Worm (Caenorhabditis elegans) whole organism, L1 larva: ENCODE measurements around the gene dpy-19.

Experiments used
- C16A3.4 ChIP-seq: fragments of 150-350 bp; optimal IDR thresholded peaks from 2 replicates; lab custom pipeline; 2014; ENCODE audit warnings: missing biosample characterization, missing genetic modification characterization
- C34B4.2 ChIP-seq: sonication (generic microtip); optimal IDR thresholded peaks from 2 replicates; lab custom pipeline; 2017; ENCODE audit warnings: mild to moderate bottlenecking, missing genetic modification characterization, missing compliant biosample characterization
- Y116A8C.19 ChIP-seq: sonication (generic microtip); optimal IDR thresholded peaks from 2 replicates; lab custom pipeline; 2016; ENCODE audit warnings: missing compliant biosample characterization, missing genetic modification characterization, borderline replicate concordance
- aha-1 ChIP-seq: fragments of 150-350 bp; optimal IDR thresholded peaks from 2 replicates; lab custom pipeline; 2014; ENCODE audit warnings: missing biosample characterization, missing genetic modification characterization
- ama-1 ChIP-seq: fragments of 150-350 bp; optimal IDR thresholded peaks from 2 replicates; lab custom pipeline; 2014
- blmp-1 ChIP-seq: fragments of 150-350 bp; optimal IDR thresholded peaks from 2 replicates; lab custom pipeline; 2014; ENCODE audit warnings: missing biosample characterization, missing genetic modification characterization
- ceh-8 ChIP-seq: fragments of 200-800 bp; sonication (Bioruptor generic); optimal IDR thresholded peaks from 2 replicates; lab custom pipeline; 2018; ENCODE audit warnings: mild to moderate bottlenecking, missing genetic modification characterization, moderate library complexity, missing compliant biosample characterization
- ceh-82 ChIP-seq, 3 experiments: fragments of 150-350 bp in 1 of 3; sonication (generic microtip) in 2 of 3; optimal IDR thresholded peaks; 2 replicates each; lab custom pipeline; 2014 to 2017; ENCODE audit warnings: missing biosample characterization in 3 of 3, missing genetic modification characterization in 3 of 3
- ceh-88 ChIP-seq: fragments of 200-800 bp; sonication (Bioruptor generic); IDR thresholded peaks from 2 replicates; pipeline ENCODE4 v1.3.6; 2022; ENCODE audit warnings: missing genetic modification characterization, missing compliant biosample characterization
- ces-1 ChIP-seq: fragments of 150-350 bp; optimal IDR thresholded peaks from 2 replicates; lab custom pipeline; 2014; ENCODE audit warnings: missing biosample characterization, missing genetic modification reagents, missing genetic modification characterization
- dpl-1 ChIP-seq, 3 experiments: fragments of 150-350 bp in 2 of 3; sonication (generic microtip) in 1 of 3; optimal IDR thresholded peaks; 2 replicates each; lab custom pipeline; 2014 to 2017; ENCODE audit warnings: missing biosample characterization in 3 of 3, missing genetic modification characterization in 3 of 3, missing genetic modification reagents in 3 of 3
- dsc-1 ChIP-seq: sonication (generic microtip); optimal IDR thresholded peaks from 2 replicates; lab custom pipeline; 2016; ENCODE audit warnings: mild to moderate bottlenecking, missing genetic modification characterization, missing compliant biosample characterization
- elt-2 ChIP-seq: sonication (generic microtip); optimal IDR thresholded peaks from 2 replicates; lab custom pipeline; 2016; ENCODE audit warnings: missing genetic modification characterization, mild to moderate bottlenecking, inconsistent platforms, missing compliant biosample characterization, missing genetic modification reagents
- fkh-10 ChIP-seq: sonication (generic microtip); optimal IDR thresholded peaks from 2 replicates; lab custom pipeline; 2017; ENCODE audit warnings: missing biosample characterization, missing genetic modification reagents, missing genetic modification characterization
- fkh-8 ChIP-seq: sonication (generic microtip); optimal IDR thresholded peaks from 2 replicates; lab custom pipeline; 2016; ENCODE audit warnings: mild to moderate bottlenecking, missing genetic modification characterization, missing compliant biosample characterization
- fos-1 ChIP-seq: fragments of 150-350 bp; optimal IDR thresholded peaks from 2 replicates; lab custom pipeline; 2014; ENCODE audit warnings: missing biosample characterization, missing genetic modification characterization
- hlh-17 ChIP-seq: fragments of 200-800 bp; sonication (Bioruptor generic); optimal IDR thresholded peaks from 2 replicates; lab custom pipeline; 2018; ENCODE audit warnings: missing genetic modification characterization, mild to moderate bottlenecking, missing compliant biosample characterization, moderate library complexity, borderline replicate concordance
- hpl-2 ChIP-seq: fragments of 150-350 bp; optimal IDR thresholded peaks from 2 replicates; lab custom pipeline; 2014; ENCODE audit warnings: missing biosample characterization, missing genetic modification reagents, missing genetic modification characterization
- irx-1 ChIP-seq: sonication (generic microtip); optimal IDR thresholded peaks from 2 replicates; lab custom pipeline; 2016; ENCODE audit warnings: missing genetic modification characterization, missing compliant biosample characterization
- isw-1 ChIP-seq: fragments of 200-800 bp; sonication (Bioruptor generic); IDR thresholded peaks from 2 replicates; pipeline ENCODE4 v1.3.6; 2022; ENCODE audit warnings: missing genetic modification characterization, missing compliant biosample characterization
- jun-1 ChIP-seq: fragments of 150-350 bp; optimal IDR thresholded peaks from 2 replicates; lab custom pipeline; 2014; ENCODE audit warnings: missing biosample characterization, missing genetic modification reagents, missing genetic modification characterization
- lin-13 ChIP-seq: fragments of 150-350 bp; optimal IDR thresholded peaks from 2 replicates; lab custom pipeline; 2014; ENCODE audit warnings: missing biosample characterization, missing genetic modification reagents, missing genetic modification characterization
- lin-15B ChIP-seq: fragments of 150-350 bp; sonication (generic microtip); optimal IDR thresholded peaks from 3 replicates; lab custom pipeline; 2014; ENCODE audit warnings: missing biosample characterization, missing genetic modification characterization
- lin-35 ChIP-seq, 2 experiments: fragments of 150-350 bp; optimal IDR thresholded peaks; 2 replicates each; lab custom pipeline; 2014; ENCODE audit warnings: missing biosample characterization in 2 of 2, missing genetic modification characterization in 2 of 2, missing genetic modification reagents in 2 of 2
- lin-39 ChIP-seq: fragments of 150-350 bp; optimal IDR thresholded peaks from 2 replicates; lab custom pipeline; 2014; ENCODE audit warnings: missing biosample characterization, missing genetic modification reagents, missing genetic modification characterization
- lsy-2 ChIP-seq, 2 experiments: fragments of 150-350 bp; optimal IDR thresholded peaks; 2 replicates each; lab custom pipeline; 2014; ENCODE audit warnings: missing biosample characterization in 2 of 2, missing genetic modification characterization in 2 of 2
- mdl-1 ChIP-seq, 2 experiments: fragments of 150-350 bp; optimal IDR thresholded peaks; 2 replicates each; lab custom pipeline; 2014 to 2017; ENCODE audit warnings: missing biosample characterization in 2 of 2, missing genetic modification characterization in 2 of 2, inconsistent platforms in 1 of 2
- mef-2 ChIP-seq: fragments of 150-350 bp; optimal IDR thresholded peaks from 2 replicates; lab custom pipeline; 2014; ENCODE audit warnings: missing biosample characterization, missing genetic modification characterization
- mep-1 ChIP-seq: fragments of 150-350 bp; optimal IDR thresholded peaks from 2 replicates; lab custom pipeline; 2014; ENCODE audit warnings: missing biosample characterization, missing genetic modification characterization
- nhr-11 ChIP-seq: fragments of 150-350 bp; optimal IDR thresholded peaks from 2 replicates; lab custom pipeline; 2014; ENCODE audit warnings: missing biosample characterization, missing genetic modification characterization
- nhr-12 ChIP-seq: sonication (generic microtip); optimal IDR thresholded peaks from 2 replicates; lab custom pipeline; 2017; ENCODE audit warnings: missing biosample characterization, missing genetic modification characterization
- nhr-19 ChIP-seq: fragments of 200-800 bp; sonication (Bioruptor generic); conservative IDR thresholded peaks from 2 replicates; pipeline ENCODE4 v1.3.6; 2022; ENCODE audit warnings: missing genetic modification characterization, missing compliant biosample characterization
- nhr-20 ChIP-seq: sonication (generic microtip); optimal IDR thresholded peaks from 2 replicates; lab custom pipeline; 2016; ENCODE audit warnings: mild to moderate bottlenecking, missing genetic modification characterization, missing compliant biosample characterization
- nhr-237 ChIP-seq: fragments of 150-350 bp; optimal IDR thresholded peaks from 2 replicates; lab custom pipeline; 2014; ENCODE audit warnings: missing biosample characterization, missing genetic modification characterization
- nhr-47 ChIP-seq: sonication (generic microtip); optimal IDR thresholded peaks from 2 replicates; lab custom pipeline; 2016; ENCODE audit warnings: mild to moderate bottlenecking, missing genetic modification characterization, moderate library complexity, missing compliant biosample characterization
- nhr-84 ChIP-seq: sonication (generic microtip); optimal IDR thresholded peaks from 2 replicates; lab custom pipeline; 2017; ENCODE audit warnings: missing biosample characterization, missing genetic modification characterization
- pag-3 ChIP-seq: sonication (generic microtip); optimal IDR thresholded peaks from 2 replicates; lab custom pipeline; 2017; ENCODE audit warnings: missing genetic modification characterization, mild to moderate bottlenecking, missing compliant biosample characterization, antibody characterized with exemption, borderline replicate concordance; ENCODE audit not compliant: insufficient read depth
- rnt-1 ChIP-seq: sonication (generic microtip); optimal IDR thresholded peaks from 2 replicates; lab custom pipeline; 2016; ENCODE audit warnings: mild to moderate bottlenecking, missing genetic modification characterization, moderate library complexity, missing compliant biosample characterization
- snpc-4 ChIP-seq: fragments of 150-350 bp; optimal IDR thresholded peaks from 2 replicates; lab custom pipeline; 2014; ENCODE audit warnings: missing biosample characterization, missing genetic modification characterization
- sox-4 ChIP-seq: sonication (generic microtip); optimal IDR thresholded peaks from 2 replicates; lab custom pipeline; 2016; ENCODE audit warnings: missing genetic modification characterization, missing compliant biosample characterization
- sptf-1 ChIP-seq: fragments of 150-350 bp; optimal IDR thresholded peaks from 2 replicates; lab custom pipeline; 2014; ENCODE audit warnings: missing biosample characterization, missing genetic modification characterization
- sup-37 ChIP-seq: fragments of 200-800 bp; sonication (Bioruptor generic); optimal IDR thresholded peaks from 2 replicates; lab custom pipeline; 2018; ENCODE audit warnings: mild to moderate bottlenecking, missing genetic modification characterization, missing compliant biosample characterization
- tbx-2 ChIP-seq: sonication (generic microtip); optimal IDR thresholded peaks from 2 replicates; lab custom pipeline; 2016; ENCODE audit warnings: missing genetic modification characterization, missing compliant biosample characterization
- tlp-1 ChIP-seq: fragments of 150-350 bp; optimal IDR thresholded peaks from 2 replicates; lab custom pipeline; 2014; ENCODE audit warnings: missing biosample characterization, missing genetic modification characterization
- unc-130 ChIP-seq: fragments of 150-350 bp; optimal IDR thresholded peaks from 2 replicates; lab custom pipeline; 2017; ENCODE audit warnings: missing biosample characterization, missing genetic modification characterization, inconsistent platforms
- unc-30 ChIP-seq: sonication (generic microtip); optimal IDR thresholded peaks from 2 replicates; lab custom pipeline; 2017; ENCODE audit warnings: missing biosample characterization, missing genetic modification characterization
- unc-62 ChIP-seq: fragments of 150-350 bp; optimal IDR thresholded peaks from 2 replicates; lab custom pipeline; 2014; ENCODE audit warnings: missing biosample characterization, missing genetic modification reagents, missing genetic modification characterization
- unc-86 ChIP-seq: sonication (generic microtip); optimal IDR thresholded peaks from 2 replicates; lab custom pipeline; 2016; ENCODE audit warnings: missing genetic modification characterization, missing compliant biosample characterization
- unc-98 ChIP-seq: fragments of 200-800 bp; sonication (Bioruptor generic); IDR thresholded peaks from 2 replicates; pipeline ENCODE4 v1.3.6; 2022; ENCODE audit warnings: missing genetic modification characterization, missing compliant biosample characterization
- vab-15 ChIP-seq: sonication (generic microtip); optimal IDR thresholded peaks from 2 replicates; lab custom pipeline; 2017; ENCODE audit warnings: missing genotype, mild to moderate bottlenecking, missing genetic modification characterization, missing compliant biosample characterization
- zag-1 ChIP-seq: fragments of 150-350 bp; optimal IDR thresholded peaks from 2 replicates; lab custom pipeline; 2014; ENCODE audit warnings: missing biosample characterization, missing genetic modification characterization
- zip-4 ChIP-seq: fragments of 200-800 bp; sonication (Bioruptor generic); optimal IDR thresholded peaks from 2 replicates; lab custom pipeline; 2018; ENCODE audit warnings: mild to moderate bottlenecking, missing genetic modification characterization, moderate library complexity, missing compliant biosample characterization

dpy-19 gene

DNA sequence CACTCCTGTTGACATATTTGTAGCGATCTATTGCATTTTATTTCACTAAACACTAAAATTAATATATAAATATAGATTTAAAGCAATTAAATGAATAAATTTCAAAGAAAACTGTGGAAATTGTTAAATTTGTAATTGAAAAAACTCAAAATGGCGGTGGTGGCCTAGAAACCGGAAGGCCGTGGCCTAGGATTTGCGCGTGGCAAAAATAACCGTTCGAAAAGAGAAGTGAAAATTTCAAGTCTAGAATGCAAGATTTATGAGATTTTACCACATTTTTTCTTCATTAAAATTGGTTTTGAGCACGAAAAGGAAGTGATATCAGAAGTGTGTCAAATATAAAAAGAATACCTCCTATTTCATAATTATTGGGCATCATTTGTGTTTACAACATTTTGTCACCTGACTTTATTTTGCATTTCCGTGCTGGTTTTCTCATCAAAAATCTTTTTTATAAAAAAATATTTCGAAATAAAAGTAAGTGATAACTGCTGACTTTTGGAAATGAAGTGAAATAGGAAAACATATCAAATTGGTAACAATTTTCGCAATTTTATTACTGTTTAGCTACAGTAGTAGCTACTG lies 16.5 kb upstream of the dpy-19 start, which contains the start of gene fli-1 (continued):
- TF ChIP-seq mep-1 (tag; lab: Kevin White, UChicago) (peak; percentile 44), pag-3 (tag; lab: Kevin White, UChicago) (no peak), hlh-17 (GFP tag; lab: Kevin White, UChicago) (no peak), zag-1 (tag; lab: Kevin White, UChicago) (no peak), unc-30 (no peak), nhr-11 (tag; lab: Kevin White, UChicago) (no peak), lin-13 (GFP tag; lab: Kevin White, UChicago) (no peak), snpc-4 (no peak), blmp-1 (tag; lab: Kevin White, UChicago) (peak; percentile 22), elt-2 (tag; lab: Kevin White, UChicago) (no peak), lsy-2 (tag; optimal IDR thresholded peaks at IDR 0.05; lab: Kevin White, UChicago) (peak; percentile 7 to 33), isw-1 (GFP tag; lab: Robert Waterston, UW) (no peak), unc-86 (no peak), ceh-8 (GFP tag; lab: Kevin White, UChicago) (no peak), ces-1 (no peak), Y116A8C.19 (no peak), nhr-47 (peak; percentile 45), aha-1 (tag; lab: Kevin White, UChicago) (no peak), sox-4 (no peak), C34B4.2 (tag; lab: Kevin White, UChicago) (no peak), vab-15 (tag; lab: Kevin White, UChicago) (no peak), sup-37 (GFP tag; lab: Kevin White, UChicago) (no peak), fos-1 (no peak), hpl-2 (GFP tag; lab: Kevin White, UChicago) (no peak), tbx-2 (tag; lab: Kevin White, UChicago) (no peak), mdl-1 (tag; optimal IDR thresholded peaks at IDR 0.05; lab: Kevin White, UChicago) (no peak), tlp-1 (tag; lab: Kevin White, UChicago) (no peak), ama-1 (lab: Kevin White, UChicago) (no peak), irx-1 (tag; lab: Kevin White, UChicago) (no peak), nhr-20 (no peak), nhr-84 (no peak), unc-130 (tag; lab: Kevin White, UChicago) (no peak)

DNA sequence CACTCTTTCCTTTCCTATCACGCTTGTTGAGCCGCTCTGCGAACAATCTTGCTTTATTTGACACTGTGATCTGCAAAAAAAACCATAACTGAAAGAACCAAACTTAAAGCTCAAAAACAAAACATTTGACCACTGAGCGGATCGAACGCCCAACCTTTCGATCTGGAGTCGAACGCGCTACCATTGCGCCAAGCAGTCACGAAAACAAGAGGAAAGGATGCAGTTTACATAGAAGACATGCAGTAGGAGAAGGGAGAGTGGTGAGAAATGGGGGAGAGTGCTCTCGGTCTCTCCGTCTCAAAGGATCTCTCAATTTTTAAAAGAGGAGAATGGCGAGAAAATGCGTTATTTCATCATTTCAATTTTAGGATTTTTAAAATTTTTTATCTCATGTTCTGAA lies 11.1 kb upstream of the dpy-19 start:
- TF ChIP-seq lin-39 (tag; lab: Kevin White, UChicago) (no peak), nhr-237 (tag; lab: Kevin White, UChicago) (no peak), ceh-8 (GFP tag; lab: Kevin White, UChicago) (peak; percentile 54), unc-62 (GFP tag; lab: Kevin White, UChicago) (no peak), fkh-8 (tag; lab: Kevin White, UChicago) (peak; percentile 61), dsc-1 (peak; percentile 75), mdl-1 (tag; optimal IDR thresholded peaks at IDR 0.05; lab: Kevin White, UChicago) (peak in 1 of 2 experiments; percentile 60), rnt-1 (tag; lab: Kevin White, UChicago) (peak; percentile 73), dpl-1 (GFP tag; optimal IDR thresholded peaks at IDR 0.05; lab: Kevin White, UChicago) (peak; percentile 26 to 49 (median 49)), nhr-11 (tag; lab: Kevin White, UChicago) (no peak), blmp-1 (tag; lab: Kevin White, UChicago) (peak; percentile 2), ceh-82 (tag; optimal IDR thresholded peaks at IDR 0.05; lab: Kevin White, UChicago) (peak; percentile 23 to 75 (median 51)), jun-1 (tag; lab: Kevin White, UChicago) (peak; percentile 61), nhr-19 (peak; percentile 76), tlp-1 (tag; lab: Kevin White, UChicago) (no peak), mef-2 (no peak), C34B4.2 (tag; lab: Kevin White, UChicago) (no peak), sptf-1 (tag; lab: Kevin White, UChicago) (no peak), zip-4 (GFP tag; lab: Kevin White, UChicago) (peak; percentile 36), lin-15B (tag; lab: Kevin White, UChicago) (no peak), zag-1 (tag; lab: Kevin White, UChicago) (no peak), snpc-4 (peak; percentile 8), unc-98 (GFP tag; lab: Robert Waterston, UW) (no peak), lin-35 (GFP tag; optimal IDR thresholded peaks at IDR 0.05; lab: Kevin White, UChicago) (peak; percentile 58 to 82), fkh-10 (GFP tag; lab: Kevin White, UChicago) (peak; percentile 52), C16A3.4 (peak; percentile 71), ceh-88 (GFP tag; lab: Robert Waterston, UW) (0 out of 2 replicates have a peak, but pooled peaks have one; percentile 19), nhr-12 (tag; lab: Kevin White, UChicago) (no peak), irx-1 (tag; lab: Kevin White, UChicago) (peak; percentile 32), lsy-2 (tag; optimal IDR thresholded peaks at IDR 0.05; lab: Kevin White, UChicago) (peak; percentile 58 to 73)
